Worm (Caenorhabditis elegans) whole organism, L2 larva: ENCODE data around the gene srh-255.

Experiments used
- F13H6.1 ChIP-seq: sonication (generic microtip); optimal IDR thresholded peaks from 2 replicates; lab custom pipeline; 2016; ENCODE audit warnings: missing genetic modification characterization, missing compliant biosample characterization
- R02D3.7 ChIP-seq: fragments of 150-350 bp; optimal IDR thresholded peaks from 2 replicates; lab custom pipeline; 2014; ENCODE audit warnings: missing biosample characterization, missing genetic modification characterization
- Y55F3AM.14 ChIP-seq: fragments of 200-800 bp; sonication (Bioruptor generic); optimal IDR thresholded peaks from 2 replicates; lab custom pipeline; 2018; ENCODE audit warnings: mild to moderate bottlenecking, missing genetic modification characterization, missing compliant biosample characterization
- ZK546.5 ChIP-seq: sonication (generic microtip); optimal IDR thresholded peaks from 2 replicates; lab custom pipeline; 2017; ENCODE audit warnings: missing biosample characterization, missing genetic modification characterization
- aly-2 ChIP-seq: fragments of 150-350 bp; optimal IDR thresholded peaks from 2 replicates; lab custom pipeline; 2014; ENCODE audit warnings: missing biosample characterization, missing genetic modification characterization
- ama-1 ChIP-seq: fragments of 150-350 bp; optimal IDR thresholded peaks from 2 replicates; lab custom pipeline; 2018; ENCODE audit warnings: inconsistent platforms
- blmp-1 ChIP-seq: sonication (generic microtip); optimal IDR thresholded peaks from 2 replicates; lab custom pipeline; 2017; ENCODE audit warnings: missing genetic modification characterization, mild to moderate bottlenecking, missing compliant biosample characterization, antibody characterized with exemption, moderate library complexity; ENCODE audit not compliant: insufficient read depth
- ceh-16 ChIP-seq: fragments of 150-350 bp; optimal IDR thresholded peaks from 2 replicates; lab custom pipeline; 2014; ENCODE audit warnings: missing biosample characterization, missing genetic modification characterization
- ceh-82 ChIP-seq: fragments of 150-350 bp; optimal IDR thresholded peaks from 2 replicates; lab custom pipeline; 2014; ENCODE audit warnings: missing biosample characterization, missing genetic modification characterization
- dmd-4 ChIP-seq: sonication (generic microtip); optimal IDR thresholded peaks from 2 replicates; lab custom pipeline; 2017; ENCODE audit warnings: missing biosample characterization, missing genetic modification characterization
- egl-27 ChIP-seq: sonication (generic microtip); optimal IDR thresholded peaks from 3 replicates; lab custom pipeline; 2017; ENCODE audit warnings: missing biosample characterization, missing genetic modification reagents, missing genetic modification characterization
- elt-3 ChIP-seq: sonication (generic microtip); optimal IDR thresholded peaks from 2 replicates; lab custom pipeline; 2017; ENCODE audit warnings: missing biosample characterization, missing genetic modification characterization
- fos-1 ChIP-seq: fragments of 150-350 bp; optimal IDR thresholded peaks from 2 replicates; lab custom pipeline; 2014; ENCODE audit warnings: missing biosample characterization, missing genetic modification characterization
- gmeb-1 ChIP-seq: fragments of 150-350 bp; optimal IDR thresholded peaks from 2 replicates; lab custom pipeline; 2014; ENCODE audit warnings: missing biosample characterization, missing genetic modification characterization
- lsy-2 ChIP-seq, 2 experiments: fragments of 150-350 bp in 1 of 2; sonication (generic microtip) in 1 of 2; optimal IDR thresholded peaks; 2 replicates each; lab custom pipeline; 2014 to 2017; ENCODE audit warnings: missing biosample characterization in 2 of 2, missing genetic modification characterization in 2 of 2
- mab-5 ChIP-seq: fragments of 150-350 bp; optimal IDR thresholded peaks from 2 replicates; lab custom pipeline; 2014; ENCODE audit warnings: missing biosample characterization, missing genetic modification characterization
- mbf-1 ChIP-seq: sonication (generic microtip); optimal IDR thresholded peaks from 2 replicates; lab custom pipeline; 2017; ENCODE audit warnings: missing biosample characterization, missing genetic modification characterization
- mdl-1 ChIP-seq, 2 experiments: fragments of 150-350 bp in 1 of 2; sonication (generic microtip) in 1 of 2; optimal IDR thresholded peaks; 2 replicates each; lab custom pipeline; 2017; ENCODE audit warnings: missing biosample characterization in 2 of 2, missing genetic modification characterization in 2 of 2
- nhr-10 ChIP-seq: sonication (generic microtip); optimal IDR thresholded peaks from 2 replicates; lab custom pipeline; 2017; ENCODE audit warnings: missing biosample characterization, missing genetic modification characterization
- nhr-11 ChIP-seq: fragments of 150-350 bp; optimal IDR thresholded peaks from 2 replicates; lab custom pipeline; 2014; ENCODE audit warnings: missing biosample characterization, missing genetic modification characterization
- nhr-129 ChIP-seq: fragments of 150-350 bp; optimal IDR thresholded peaks from 2 replicates; lab custom pipeline; 2014; ENCODE audit warnings: missing biosample characterization, missing genetic modification characterization
- nhr-21 ChIP-seq: fragments of 150-350 bp; optimal IDR thresholded peaks from 2 replicates; lab custom pipeline; 2014; ENCODE audit warnings: missing biosample characterization, missing genetic modification characterization
- nhr-237 ChIP-seq: fragments of 150-350 bp; optimal IDR thresholded peaks from 2 replicates; lab custom pipeline; 2014; ENCODE audit warnings: missing biosample characterization, missing genetic modification characterization
- nhr-25 ChIP-seq: fragments of 150-350 bp; sonication (generic microtip); optimal IDR thresholded peaks from 3 replicates; lab custom pipeline; 2014; ENCODE audit warnings: missing biosample characterization, missing genetic modification characterization
- nhr-6 ChIP-seq: fragments of 150-350 bp; optimal IDR thresholded peaks from 2 replicates; lab custom pipeline; 2014; ENCODE audit warnings: missing biosample characterization, missing genetic modification characterization
- nhr-77 ChIP-seq: fragments of 150-350 bp; optimal IDR thresholded peaks from 2 replicates; lab custom pipeline; 2014; ENCODE audit warnings: missing biosample characterization, missing genetic modification characterization
- peb-1 ChIP-seq: fragments of 150-350 bp; optimal IDR thresholded peaks from 2 replicates; lab custom pipeline; 2014; ENCODE audit warnings: missing biosample characterization, missing genetic modification characterization
- sem-4 ChIP-seq: fragments of 150-350 bp; optimal IDR thresholded peaks from 2 replicates; lab custom pipeline; 2014; ENCODE audit warnings: missing biosample characterization, missing genetic modification reagents, missing genetic modification characterization
- sma-3 ChIP-seq: sonication (generic microtip); optimal IDR thresholded peaks from 2 replicates; lab custom pipeline; 2016; ENCODE audit warnings: missing genetic modification reagents, missing genetic modification characterization, missing compliant biosample characterization
- unc-39 ChIP-seq: fragments of 150-350 bp; optimal IDR thresholded peaks from 2 replicates; lab custom pipeline; 2014; ENCODE audit warnings: missing biosample characterization, missing genetic modification characterization
- unc-55 ChIP-seq: fragments of 150-350 bp; sonication (generic microtip); optimal IDR thresholded peaks from 3 replicates; lab custom pipeline; 2014; ENCODE audit warnings: missing biosample characterization, missing genetic modification reagents, missing genetic modification characterization
- zag-1 ChIP-seq: fragments of 150-350 bp; optimal IDR thresholded peaks from 2 replicates; lab custom pipeline; 2014; ENCODE audit warnings: missing biosample characterization, missing genetic modification characterization
- ztf-1 ChIP-seq: fragments of 200-800 bp; sonication (Bioruptor generic); conservative IDR thresholded peaks from 2 replicates; pipeline ENCODE4 v1.3.6; 2022; ENCODE audit warnings: missing genetic modification characterization, missing compliant biosample characterization

Gene srh-255

ce11 chrV:17064676-17065075 lies at the start of gene srh-255:
Gene srh-255 (plus strand): TSS chrV:17064976.
- TF ChIP-seq nhr-129 (tag; lab: Kevin White, UChicago), result no peak
- no peak for TF ChIP-seq ama-1 (lab: Kevin White, UChicago)
- TF ChIP-seq nhr-11 (tag; lab: Kevin White, UChicago), result no peak
- TF ChIP-seq aly-2 (tag; lab: Kevin White, UChicago), result no peak
- TF ChIP-seq nhr-25, result no peak
- no peak for TF ChIP-seq sma-3 (GFP tag; lab: Kevin White, UChicago)
- TF ChIP-seq nhr-6 (tag; lab: Kevin White, UChicago), result no peak
- TF ChIP-seq nhr-21, result no peak
- no peak for TF ChIP-seq nhr-77 (tag; lab: Kevin White, UChicago)
- no peak for TF ChIP-seq gmeb-1 (tag; lab: Kevin White, UChicago)
- TF ChIP-seq fos-1 (tag; lab: Kevin White, UChicago), result no peak
- TF ChIP-seq nhr-237, result no peak

ce11 chrV:17016787-17017186 lies 48.0 kb upstream of the srh-255 start, which contains the start of gene srh-97:
Gene srh-97 (plus strand): TSS chrV:17017087.
- TF ChIP-seq lsy-2 (tag; optimal IDR thresholded peaks at IDR 0.05; lab: Kevin White, UChicago) (no peak), unc-55 (no peak), mdl-1 (tag; optimal IDR thresholded peaks at IDR 0.05; lab: Kevin White, UChicago) (no peak), sma-3 (GFP tag; lab: Kevin White, UChicago) (no peak), mab-5 (no peak), aly-2 (tag; lab: Kevin White, UChicago) (no peak), nhr-6 (tag; lab: Kevin White, UChicago) (no peak), nhr-10 (tag; lab: Kevin White, UChicago) (no peak), ZK546.5 (no peak), nhr-25 (no peak), zag-1 (tag; lab: Kevin White, UChicago) (no peak)

ce11 chrV:17019690-17020089 lies 45.1 kb upstream of the srh-255 start, which contains the start of gene F49H6.17:
Gene F49H6.17 (plus strand): TSS chrV:17019990.
- TF ChIP-seq ama-1 (lab: Kevin White, UChicago), result no peak
- TF ChIP-seq R02D3.7 (tag; lab: Kevin White, UChicago), result no peak
- no peak for TF ChIP-seq nhr-129 (tag; lab: Kevin White, UChicago)
- no peak for TF ChIP-seq unc-55
- TF ChIP-seq zag-1 (tag; lab: Kevin White, UChicago), result no peak
- TF ChIP-seq, all 48 proteins: peak for 0

ce11 chrV:17021361-17021760 lies 43.4 kb upstream of the srh-255 start, which contains the start of gene F49H6.12:
Gene F49H6.12 (minus strand): TSS chrV:17021461.
- TF ChIP-seq nhr-237 (no peak), unc-55 (no peak), nhr-25 (no peak), blmp-1 (no peak), fos-1 (tag; lab: Kevin White, UChicago) (no peak), zag-1 (tag; lab: Kevin White, UChicago) (no peak)

ce11 chrV:17022613-17023322 lies 42.0 kb upstream of the srh-255 start, which contains the start of the genes F49H6.8 and F49H6.5:
Gene F49H6.8 (minus strand): TSS chrV:17022663.
Gene F49H6.5 (plus strand): TSS chrV:17023241.
- TF ChIP-seq sem-4 (no peak), mbf-1 (tag; lab: Kevin White, UChicago) (no peak), peb-1 (tag; lab: Kevin White, UChicago) (no peak), elt-3 (tag; lab: Kevin White, UChicago) (no peak), nhr-25 (no peak), gmeb-1 (tag; lab: Kevin White, UChicago) (no peak), ceh-16 (tag; lab: Kevin White, UChicago) (no peak), ztf-1 (GFP tag; lab: Robert Waterston, UW) (no peak), egl-27 (tag; lab: Kevin White, UChicago) (no peak), nhr-10 (tag; lab: Kevin White, UChicago) (no peak), F13H6.1 (no peak), zag-1 (tag; lab: Kevin White, UChicago) (no peak)

- TF ChIP-seq dmd-4 (tag; lab: Kevin White, UChicago), result no peak
- TF ChIP-seq egl-27 (tag; lab: Kevin White, UChicago), result no peak
- no peak for TF ChIP-seq elt-3 (tag; lab: Kevin White, UChicago)
- TF ChIP-seq Y55F3AM.14, result no peak
- no peak for TF ChIP-seq blmp-1
- no peak for TF ChIP-seq ceh-82 (tag; lab: Kevin White, UChicago)
- no peak for TF ChIP-seq nhr-10 (tag; lab: Kevin White, UChicago)
- TF ChIP-seq unc-39 (tag; lab: Kevin White, UChicago), result no peak
- TF ChIP-seq, all 48 proteins: peak for 0
Observed at ce11 chrV:17026289-17026688, 38.5 kb upstream of the srh-255 start, which contains the start of gene F49H6.15. Gene F49H6.15 (minus strand): TSS chrV:17026389.
